Fruit fly (Drosophila melanogaster): ENCODE measurements around the gene CG44014.

CG44014 gene

DNA sequence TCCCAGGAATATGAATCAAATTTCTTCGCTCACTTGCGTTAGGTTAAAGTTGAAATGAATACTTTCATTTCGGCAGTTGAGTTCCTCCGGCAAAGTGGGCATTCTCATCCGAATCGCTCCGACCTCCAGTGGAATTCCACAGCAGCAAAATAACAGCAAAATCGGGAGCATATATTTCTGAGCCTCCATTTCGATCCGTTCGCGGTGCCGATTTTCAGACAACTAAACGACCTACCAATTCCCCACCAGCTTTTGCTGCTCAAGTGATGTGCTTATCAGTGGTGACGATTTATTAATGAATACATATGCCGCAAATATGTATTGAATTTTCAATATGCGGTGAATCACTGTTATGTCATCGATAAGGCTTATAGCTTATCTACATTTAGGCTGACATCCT is at the start of gene CG44014:
Gene CG44014, minus strand, starts transcription at position 256 of the 400 bp plus-strand sequence.
- TF ChIP-seq vri (GFP tag; optimal IDR thresholded peaks at IDR 0.05) (peak; percentile 86), CG8319 (GFP tag; optimal IDR thresholded peaks at IDR 0.05) (no peak), Eip78C (GFP tag) (peak; percentile 12), lz (GFP tag; optimal IDR thresholded peaks at IDR 0.05) (no peak), svp (GFP tag) (peak; percentile 91), CG3032 (tag; optimal IDR thresholded peaks at IDR 0.05) (no peak)

DNA sequence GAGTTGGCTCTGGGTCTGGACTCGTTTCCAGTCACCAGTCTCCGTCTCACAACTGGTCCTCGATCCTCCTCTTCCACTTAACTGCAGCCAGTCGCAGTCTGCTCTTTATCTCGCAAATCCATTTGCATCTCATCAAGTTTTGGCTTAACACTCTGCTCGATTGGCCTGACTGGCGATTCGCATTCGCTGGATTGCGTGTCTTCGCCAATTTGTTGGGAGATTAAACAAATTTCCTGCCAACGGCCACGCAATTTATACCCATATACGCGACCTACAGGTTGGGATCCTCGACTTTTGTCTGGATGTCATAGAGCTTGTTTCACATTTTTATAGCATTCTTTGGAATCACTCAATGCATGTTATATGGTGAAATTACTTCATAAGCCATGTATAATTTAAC is 48.6 kb upstream of the CG44014 start:
- TF ChIP-seq ss (GFP tag; optimal IDR thresholded peaks at IDR 0.05) (peak in 1 of 2 experiments; percentile 93), CG8632 (GFP tag; optimal IDR thresholded peaks at IDR 0.05) (no peak), Ets21C (GFP tag; optimal IDR thresholded peaks at IDR 0.05) (no peak), Sox102F (GFP tag; optimal IDR thresholded peaks at IDR 0.05) (no peak), CG11902 (GFP tag; optimal IDR thresholded peaks at IDR 0.05) (no peak), net (GFP tag; optimal IDR thresholded peaks at IDR 0.05) (no peak), Eip78C (GFP tag) (peak; percentile 46), esn (GFP tag; optimal IDR thresholded peaks at IDR 0.05) (no peak), Eip75B (GFP tag; optimal IDR thresholded peaks at IDR 0.05) (no peak), Sox15 (GFP tag; optimal IDR thresholded peaks at IDR 0.05) (no peak), CG11762 (GFP tag; optimal IDR thresholded peaks at IDR 0.05; ENCODE audit: insufficient read depth) (no peak), svp (GFP tag) (peak; percentile 28), CG6792 (GFP tag; optimal IDR thresholded peaks at IDR 0.05) (no peak)

DNA sequence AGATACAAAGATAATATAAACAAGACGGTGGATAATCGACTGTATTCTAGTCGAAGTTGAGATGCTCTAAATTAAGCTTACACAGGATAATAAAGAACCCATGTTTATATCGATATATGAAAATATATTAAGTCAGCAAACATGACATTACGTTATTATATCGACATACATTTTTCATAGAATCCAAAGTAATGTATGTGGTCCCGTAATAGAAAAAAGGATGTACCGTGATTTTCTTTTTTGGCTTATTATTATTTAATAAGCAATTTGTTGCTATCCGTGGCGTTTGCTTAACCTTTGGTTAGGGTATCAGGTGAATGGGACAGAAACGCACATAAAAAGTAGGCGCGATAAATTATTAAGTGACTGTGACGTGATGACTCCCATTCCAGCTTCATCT is 47.8 kb upstream of the CG44014 start:
- TF ChIP-seq Lpt (GFP tag; optimal IDR thresholded peaks at IDR 0.05) (no peak), CG16779 (tag; optimal IDR thresholded peaks at IDR 0.05) (no peak), CG11294 (GFP tag; IDR thresholded peaks at IDR 0.05) (no peak), acj6 (GFP tag; optimal IDR thresholded peaks at IDR 0.05) (peak; percentile 69), topi (GFP tag; optimal IDR thresholded peaks at IDR 0.05) (peak; percentile 52), esn (GFP tag; optimal IDR thresholded peaks at IDR 0.05) (peak; percentile 46), CG8632 (GFP tag; optimal IDR thresholded peaks at IDR 0.05) (peak; percentile 57), Smox (GFP tag; optimal IDR thresholded peaks at IDR 0.05) (peak; percentile 35), CG11902 (GFP tag; optimal IDR thresholded peaks at IDR 0.05) (peak; percentile 45), OdsH (GFP tag; optimal IDR thresholded peaks at IDR 0.05) (peak; percentile 69), CG4318 (GFP tag; optimal IDR thresholded peaks at IDR 0.05) (no peak), CG6163 (GFP tag; IDR thresholded peaks at IDR 0.05) (peak; percentile 34; the same call in 1 of the 3 replicates), CG34406 (GFP tag; optimal IDR thresholded peaks at IDR 0.05) (peak; percentile 57), Met (GFP tag; optimal IDR thresholded peaks at IDR 0.05) (peak; percentile 44), CG8319 (GFP tag; optimal IDR thresholded peaks at IDR 0.05) (peak; percentile 34), Sox14 (GFP tag; optimal IDR thresholded peaks at IDR 0.05) (peak; percentile 61), lz (GFP tag; optimal IDR thresholded peaks at IDR 0.05) (peak; percentile 30), CG32006 (GFP tag; optimal IDR thresholded peaks at IDR 0.05) (peak; percentile 66), Ets21C (GFP tag; optimal IDR thresholded peaks at IDR 0.05) (no peak), CG7368 (GFP tag; optimal IDR thresholded peaks at IDR 0.05) (peak; percentile 52), cyc (GFP tag; optimal IDR thresholded peaks at IDR 0.05) (peak; percentile 18), Eip75B (GFP tag; optimal IDR thresholded peaks at IDR 0.05) (peak; percentile 58), Eip78C (GFP tag) (peak; percentile 94), dac (GFP tag; optimal IDR thresholded peaks at IDR 0.05) (no peak), CG10631 (GFP tag; optimal IDR thresholded peaks at IDR 0.05) (peak; percentile 68), CG1621 (tag; optimal IDR thresholded peaks at IDR 0.05) (peak; percentile 72), Hr38 (GFP tag; optimal IDR thresholded peaks at IDR 0.05) (no peak), CG31627 (GFP tag; optimal IDR thresholded peaks at IDR 0.05) (peak; percentile 2), CG9139 (GFP tag; optimal IDR thresholded peaks at IDR 0.05) (peak; percentile 76), CG6276 (GFP tag; optimal IDR thresholded peaks at IDR 0.05) (peak; percentile 19), pdm3 (GFP tag; optimal IDR thresholded peaks at IDR 0.05) (peak; percentile 67), spab (GFP tag; optimal IDR thresholded peaks at IDR 0.05) (peak; percentile 77), net (GFP tag; optimal IDR thresholded peaks at IDR 0.05) (peak; percentile 45), fd59A (GFP tag; optimal IDR thresholded peaks at IDR 0.05) (peak; percentile 83), CG11762 (GFP tag; optimal IDR thresholded peaks at IDR 0.05; ENCODE audit: insufficient read depth) (peak; percentile 62), CG15336 (GFP tag; IDR thresholded peaks at IDR 0.05) (0 out of 2 replicates have a peak, but pooled peaks have one; percentile 25), CG6792 (GFP tag; optimal IDR thresholded peaks at IDR 0.05) (peak; percentile 55), CG3919 (GFP tag; optimal IDR thresholded peaks at IDR 0.05) (peak; percentile 74), CG8119 (GFP tag; IDR thresholded peaks at IDR 0.05) (peak; percentile 57), CG6854 (GFP tag; optimal IDR thresholded peaks at IDR 0.05) (no peak), ss (GFP tag; optimal IDR thresholded peaks at IDR 0.05) (peak; percentile 67 to 85), Ets96B (tag; optimal IDR thresholded peaks at IDR 0.05) (peak; percentile 81)

Measured in whole organism, prepupa.